Fruit fly (Drosophila melanogaster) whole organism, embryonic: ENCODE measurements around the gene blp.

Source experiments
- Aef1 ChIP-seq: fragments of 200-800 bp; sonication (Bioruptor generic); IDR thresholded peaks from 3 replicates; pipeline ENCODE4 v1.3.6; 2022; ENCODE audit warnings: missing biosample characterization, missing genetic modification characterization
- CG10147 ChIP-seq: fragments of 200-800 bp; sonication (Bioruptor generic); optimal IDR thresholded peaks from 2 replicates; lab custom pipeline; 2019; ENCODE audit warnings: missing biosample characterization, mild to moderate bottlenecking, missing genetic modification characterization, moderate library complexity
- CG10209 ChIP-seq: fragments of 200-800 bp; sonication (Bioruptor generic); optimal IDR thresholded peaks from 3 replicates; lab custom pipeline; 2017; ENCODE audit warnings: missing biosample characterization, mild to moderate bottlenecking, missing genetic modification characterization, missing genetic modification reagents
- CG10959 ChIP-seq: fragments of 200-800 bp; sonication (Bioruptor generic); IDR thresholded peaks from 2 replicates; pipeline ENCODE4 v1.3.6; 2022; ENCODE audit warnings: missing biosample characterization, missing genetic modification characterization
- CG11093 ChIP-seq: fragments of 200-800 bp; sonication (Bioruptor generic); IDR thresholded peaks from 3 replicates; pipeline ENCODE4 v1.3.6; 2022; ENCODE audit warnings: missing biosample characterization, missing genetic modification characterization
- CG12659 ChIP-seq: fragments of 200-800 bp; sonication (Bioruptor generic); optimal IDR thresholded peaks from 3 replicates; lab custom pipeline; 2017; ENCODE audit warnings: mild to moderate bottlenecking, missing biosample characterization, missing genetic modification reagents, missing genetic modification characterization
- CG14441 ChIP-seq: fragments of 200-800 bp; sonication (Bioruptor generic); IDR thresholded peaks from 2 replicates; pipeline ENCODE4 v1.3.6; 2022; ENCODE audit warnings: missing biosample characterization, missing genetic modification characterization
- CG17361 ChIP-seq: fragments of 200-800 bp; sonication (Bioruptor generic); IDR thresholded peaks from 3 replicates; pipeline ENCODE4 v1.3.6; 2022; ENCODE audit warnings: missing biosample characterization, missing genetic modification characterization
- CG31224 ChIP-seq: fragments of 200-800 bp; sonication (Bioruptor generic); IDR thresholded peaks from 2 replicates; pipeline ENCODE4 v1.3.6; 2022; ENCODE audit warnings: missing biosample characterization, missing genetic modification characterization
- CG8089 ChIP-seq: fragments of 200-800 bp; sonication (Bioruptor generic); optimal IDR thresholded peaks from 3 replicates; lab custom pipeline; 2016; ENCODE audit warnings: missing biosample characterization, missing genetic modification characterization
- CG8290 ChIP-seq, 3 experiments: fragments of 200-800 bp; sonication (Bioruptor generic); optimal IDR thresholded peaks; 2 replicates each; lab custom pipeline; 2016 to 2019; ENCODE audit warnings: missing biosample characterization in 3 of 3, missing genetic modification characterization in 3 of 3, mild to moderate bottlenecking in 2 of 3, moderate library complexity in 1 of 3
- CG8765 ChIP-seq: fragments of 200-800 bp; sonication (Bioruptor generic); IDR thresholded peaks from 2 replicates; pipeline ENCODE4 v1.3.6; 2022; ENCODE audit warnings: missing biosample characterization, missing genetic modification characterization
- CkIIα-i1 ChIP-seq: fragments of 200-800 bp; sonication (Bioruptor generic); IDR thresholded peaks from 2 replicates; pipeline ENCODE4 v1.3.6; 2022; ENCODE audit warnings: missing biosample characterization, missing genetic modification characterization
- Dbx ChIP-seq: fragments of 200-800 bp; sonication (Bioruptor generic); IDR thresholded peaks from 3 replicates; pipeline ENCODE4 v1.3.6; 2022; ENCODE audit warnings: missing biosample characterization, missing genetic modification characterization
- E2f1 ChIP-seq: fragments of 200-800 bp; sonication (Bioruptor generic); IDR thresholded peaks from 2 replicates; pipeline ENCODE4 v1.3.6; 2022; ENCODE audit warnings: missing biosample characterization, missing genetic modification characterization
- E2f2 ChIP-seq: fragments of 200-800 bp; sonication (Bioruptor generic); IDR thresholded peaks from 2 replicates; pipeline ENCODE4 v1.3.6; 2022; ENCODE audit warnings: missing biosample characterization, missing genetic modification characterization
- Fer2 ChIP-seq: fragments of 200-800 bp; sonication (Bioruptor generic); optimal IDR thresholded peaks from 2 replicates; lab custom pipeline; 2018; ENCODE audit warnings: missing biosample characterization, mild to moderate bottlenecking, missing genetic modification characterization, moderate library complexity
- GATAe ChIP-seq: fragments of 200-800 bp; sonication (Bioruptor generic); conservative IDR thresholded peaks from 2 replicates; pipeline ENCODE4 v1.3.6; 2022; ENCODE audit warnings: missing biosample characterization, missing genetic modification characterization
- MESR4 ChIP-seq: fragments of 200-800 bp; sonication (Bioruptor generic); optimal IDR thresholded peaks from 2 replicates; lab custom pipeline; 2018; ENCODE audit warnings: missing biosample characterization, mild to moderate bottlenecking, missing genetic modification characterization, moderate library complexity
- Oli ChIP-seq: fragments of 200-800 bp; sonication (Bioruptor generic); optimal IDR thresholded peaks from 2 replicates; lab custom pipeline; 2018; ENCODE audit warnings: missing biosample characterization, mild to moderate bottlenecking, missing genetic modification characterization, moderate library complexity
- Xbp1 ChIP-seq: fragments of 200-800 bp; sonication (Bioruptor generic); optimal IDR thresholded peaks from 3 replicates; lab custom pipeline; 2016; ENCODE audit warnings: missing biosample characterization, mild to moderate bottlenecking, missing genetic modification characterization
- bigmax ChIP-seq: fragments of 200-800 bp; sonication (Bioruptor generic); optimal IDR thresholded peaks from 2 replicates; lab custom pipeline; 2018; ENCODE audit warnings: missing biosample characterization, mild to moderate bottlenecking, missing genetic modification characterization
- cato ChIP-seq: fragments of 200-800 bp; sonication (Bioruptor generic); optimal IDR thresholded peaks from 2 replicates; lab custom pipeline; 2016; ENCODE audit warnings: missing biosample characterization, missing genetic modification characterization, borderline replicate concordance
- chif ChIP-seq, 2 experiments: fragments of 200-800 bp; sonication (Bioruptor generic); optimal IDR thresholded peaks; 3 replicates each; lab custom pipeline; 2016; ENCODE audit warnings: missing biosample characterization in 2 of 2, missing genetic modification characterization in 2 of 2
- ci ChIP-seq: fragments of 200-800 bp; sonication (Bioruptor generic); IDR thresholded peaks from 3 replicates; pipeline ENCODE4 v1.3.6; 2022; ENCODE audit warnings: missing biosample characterization, missing genetic modification characterization
- dan ChIP-seq: fragments of 200-800 bp; sonication (Bioruptor generic); IDR thresholded peaks from 2 replicates; pipeline ENCODE4 v1.3.6; 2022; ENCODE audit warnings: missing biosample characterization, missing genetic modification characterization
- dimm ChIP-seq: fragments of 200-800 bp; sonication (Bioruptor generic); IDR thresholded peaks from 2 replicates; pipeline ENCODE4 v1.3.6; 2022; ENCODE audit warnings: missing biosample characterization, missing genetic modification characterization
- dmrt99B ChIP-seq: fragments of 200-800 bp; sonication (Bioruptor generic); optimal IDR thresholded peaks from 2 replicates; lab custom pipeline; 2018; ENCODE audit warnings: missing biosample characterization, mild to moderate bottlenecking, missing genetic modification characterization, moderate library complexity
- dpn ChIP-seq, 2 experiments: fragments of 200-800 bp; sonication (Bioruptor generic); optimal IDR thresholded peaks; 3 replicates each; lab custom pipeline; 2016; ENCODE audit warnings: missing biosample characterization in 2 of 2, missing genetic modification characterization in 2 of 2
- esg ChIP-seq: fragments of 200-800 bp; sonication (Bioruptor generic); conservative IDR thresholded peaks from 2 replicates; pipeline ENCODE4 v1.3.6; 2022; ENCODE audit warnings: missing biosample characterization, missing genetic modification characterization
- ewg ChIP-seq: fragments of 200-800 bp; sonication (Bioruptor generic); optimal IDR thresholded peaks from 3 replicates; lab custom pipeline; 2017; ENCODE audit warnings: mild to moderate bottlenecking, missing biosample characterization, missing genetic modification reagents, missing genetic modification characterization
- fru ChIP-seq: fragments of >200 bp; optimal IDR thresholded peaks from 2 replicates; lab custom pipeline; 2017
- gce ChIP-seq: fragments of 200-800 bp; sonication (Bioruptor generic); IDR thresholded peaks from 3 replicates; pipeline ENCODE4 v1.3.6; 2022; ENCODE audit warnings: missing biosample characterization, missing genetic modification characterization
- hb ChIP-seq: fragments of 200-800 bp; sonication (Bioruptor generic); IDR thresholded peaks from 3 replicates; pipeline ENCODE4 v1.3.6; 2022; ENCODE audit warnings: missing biosample characterization, missing genetic modification characterization; ENCODE audit not compliant: partially characterized antibody
- hbn ChIP-seq: fragments of 200-800 bp; sonication (Bioruptor generic); IDR thresholded peaks from 2 replicates; pipeline ENCODE4 v1.3.6; 2022; ENCODE audit warnings: missing biosample characterization, missing genetic modification characterization; ENCODE audit not compliant: partially characterized antibody
- kay ChIP-seq: fragments of 200-800 bp; sonication (Bioruptor generic); optimal IDR thresholded peaks from 2 replicates; lab custom pipeline; 2016; ENCODE audit warnings: missing biosample characterization, missing genetic modification characterization
- lov ChIP-seq, 2 experiments: fragments of 200-800 bp in 1 of 2; fragments of >200 bp in 1 of 2; sonication (Bioruptor generic) in 1 of 2; IDR thresholded peaks in 1 of 2; optimal IDR thresholded peaks in 1 of 2; 2 replicates in 1 of 2; 3 replicates in 1 of 2; pipeline versions ENCODE4 v1.3.6 to Lab custom; 2017 to 2022; ENCODE audit warnings: missing biosample characterization in 1 of 2, missing genetic modification characterization in 1 of 2
- mam ChIP-seq: fragments of 200-800 bp; sonication (Bioruptor generic); optimal IDR thresholded peaks from 3 replicates; lab custom pipeline; 2016; ENCODE audit warnings: missing biosample characterization, missing genetic modification characterization
- nerfin-1 ChIP-seq: fragments of 200-800 bp; sonication (Bioruptor generic); optimal IDR thresholded peaks from 3 replicates; lab custom pipeline; 2019; ENCODE audit warnings: missing biosample characterization, mild to moderate bottlenecking, missing genetic modification characterization, moderate library complexity
- org-1 ChIP-seq: fragments of 200-800 bp; sonication (Bioruptor generic); optimal IDR thresholded peaks from 2 replicates; lab custom pipeline; 2017; ENCODE audit warnings: missing biosample characterization, missing genetic modification characterization
- pan ChIP-seq, 4 experiments: fragments of >200 bp in 3 of 4; fragments of 200-800 bp in 1 of 4; sonication (Bioruptor generic) in 1 of 4; optimal IDR thresholded peaks in 3 of 4; IDR thresholded peaks in 1 of 4; 2 replicates each; pipeline versions ENCODE4 v1.3.6 to Lab custom; 2017 to 2022; ENCODE audit warnings: missing biosample characterization in 2 of 4, missing genetic modification characterization in 2 of 4, mixed read lengths in 1 of 4
- pho ChIP-seq: fragments of 200-800 bp; sonication (Bioruptor generic); optimal IDR thresholded peaks from 2 replicates; lab custom pipeline; 2016; ENCODE audit warnings: missing biosample characterization, missing genetic modification characterization
- ro ChIP-seq: fragments of 200-800 bp; sonication (Bioruptor generic); IDR thresholded peaks from 2 replicates; pipeline ENCODE4 v1.3.6; 2022; ENCODE audit warnings: missing biosample characterization, missing genetic modification characterization
- sd ChIP-seq: fragments of 200-800 bp; sonication (Bioruptor generic); optimal IDR thresholded peaks from 3 replicates; lab custom pipeline; 2018; ENCODE audit warnings: missing biosample characterization, mild to moderate bottlenecking, missing genetic modification characterization, moderate library complexity
- tin ChIP-seq: fragments of 200-800 bp; sonication (Bioruptor generic); optimal IDR thresholded peaks from 3 replicates; lab custom pipeline; 2016; ENCODE audit warnings: missing biosample characterization, missing genetic modification characterization
- trem ChIP-seq: fragments of 200-800 bp; optimal IDR thresholded peaks from 3 replicates; lab custom pipeline; 2019; ENCODE audit warnings: missing biosample characterization, mild to moderate bottlenecking, missing genetic modification characterization, moderate library complexity
- twi ChIP-seq: fragments of 200-800 bp; optimal IDR thresholded peaks from 2 replicates; lab custom pipeline; 2019; ENCODE audit warnings: missing biosample characterization, mild to moderate bottlenecking, missing genetic modification characterization, moderate library complexity
- vfl ChIP-seq: fragments of 200-800 bp; sonication (Bioruptor generic); optimal IDR thresholded peaks from 2 replicates; lab custom pipeline; 2016; ENCODE audit warnings: missing biosample characterization, missing genetic modification characterization
- wdn ChIP-seq: fragments of 200-800 bp; sonication (Bioruptor generic); IDR thresholded peaks from 2 replicates; pipeline ENCODE4 v1.3.6; 2022; ENCODE audit warnings: missing biosample characterization, missing genetic modification characterization
- zf30C ChIP-seq: fragments of 200-800 bp; sonication (Bioruptor generic); optimal IDR thresholded peaks from 3 replicates; lab custom pipeline; 2018; ENCODE audit warnings: missing biosample characterization, mild to moderate bottlenecking, missing genetic modification characterization

blp gene

DNA sequence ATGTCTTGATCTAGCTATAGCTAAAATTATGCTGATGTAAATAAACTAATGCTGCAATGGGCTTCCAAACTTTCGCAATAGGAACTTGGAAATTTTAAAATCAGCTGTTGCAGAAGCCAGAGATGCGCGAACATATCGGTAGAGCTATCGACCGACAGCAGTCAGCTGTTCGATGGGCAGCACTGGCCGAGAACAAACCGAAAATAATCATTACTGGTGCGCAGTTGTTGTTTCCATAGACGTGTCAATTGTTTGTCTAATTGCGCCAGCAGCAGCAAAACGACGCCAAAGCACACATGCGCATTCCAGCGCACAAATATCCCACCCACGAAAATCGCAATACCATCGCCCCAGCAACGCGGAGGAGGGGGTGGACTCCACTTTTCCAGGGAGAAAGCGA is 1.3 kb downstream of the blp start, which contains the start of gene Sap47 (continued):
- peak; percentile 97 for TF ChIP-seq ewg (GFP tag; lab: Kevin White, UChicago)
- no peak for TF ChIP-seq gce (GFP tag; lab: Robert Waterston, UW)
- peak in 1 of 2 experiments; percentile 1 for TF ChIP-seq dpn (GFP tag; optimal IDR thresholded peaks at IDR 0.05; lab: Kevin White, UChicago)
- no peak for TF ChIP-seq CG31224
- TF ChIP-seq bigmax (GFP tag; lab: Kevin White, UChicago): no peak
- TF ChIP-seq dan (GFP tag; lab: Robert Waterston, UW): no peak
- TF ChIP-seq ro: no peak
- no peak for TF ChIP-seq CG14441 (GFP tag; lab: Robert Waterston, UW)
- TF ChIP-seq CkIIα-i1: no peak
- TF ChIP-seq fru: no peak
- no peak for TF ChIP-seq mam
- peak; percentile 83 for TF ChIP-seq hbn (GFP tag; lab: Robert Waterston, UW)
- peak; percentile 74 for TF ChIP-seq sd (tag; lab: Kevin White, UChicago)
- TF ChIP-seq CG8089: no peak
- TF ChIP-seq trem (tag; lab: Kevin White, UChicago): peak; percentile 20
- peak; percentile 49 for TF ChIP-seq CG12659 (GFP tag; lab: Kevin White, UChicago)
- no peak for TF ChIP-seq org-1 (GFP tag; lab: Kevin White, UChicago)
- TF ChIP-seq kay: no peak
- no peak for TF ChIP-seq chif (GFP tag; optimal IDR thresholded peaks at IDR 0.05; lab: Kevin White, UChicago)
- TF ChIP-seq esg (GFP tag; lab: Robert Waterston, UW): no peak
- peak; percentile 37; the same call in 1 of the 3 replicates for TF ChIP-seq Aef1
- no peak for TF ChIP-seq CG17361 (GFP tag; lab: Robert Waterston, UW)
- TF ChIP-seq CG11093: no peak
- TF ChIP-seq Fer2 (tag; lab: Kevin White, UChicago): no peak
- TF ChIP-seq Oli (tag; lab: Kevin White, UChicago): no peak
- peak; percentile 66 for TF ChIP-seq MESR4
- TF ChIP-seq E2f1 (GFP tag; lab: Robert Waterston, UW): no peak
- no peak for TF ChIP-seq zf30C (GFP tag; lab: Kevin White, UChicago)
- no peak for TF ChIP-seq tin (GFP tag; lab: Kevin White, UChicago)
- peak; percentile 58; the same call in 1 of the 3 replicates for TF ChIP-seq Dbx (GFP tag; lab: Robert Waterston, UW)
- no peak for TF ChIP-seq pan (optimal IDR thresholded peaks at IDR 0.05; lab: Kevin White, UChicago)
- TF ChIP-seq pan (GFP tag; optimal IDR thresholded peaks at IDR 0.05 in 1 of 2, IDR thresholded peaks at IDR 0.05 in 1 of 2): no peak
- no peak for TF ChIP-seq GATAe (GFP tag; lab: Robert Waterston, UW)
- no peak for TF ChIP-seq CG10209 (GFP tag; lab: Kevin White, UChicago)
- TF ChIP-seq Xbp1 (GFP tag; lab: Kevin White, UChicago): no peak
- peak; percentile 18 for TF ChIP-seq CG10147 (GFP tag; lab: Kevin White, UChicago)
- TF ChIP-seq CG8290 (GFP tag; optimal IDR thresholded peaks at IDR 0.05; lab: Kevin White, UChicago): no peak
- TF ChIP-seq CG8290 (tag; optimal IDR thresholded peaks at IDR 0.05; lab: Kevin White, UChicago): peak in 1 of 2 experiments; percentile 67
- no peak for TF ChIP-seq CG10959
- TF ChIP-seq E2f2 (GFP tag; lab: Robert Waterston, UW): peak; percentile 71
- TF ChIP-seq hb (GFP tag; lab: Robert Waterston, UW): peak; percentile 65; the same call in 2 of the 3 replicates
- TF ChIP-seq wdn (GFP tag; lab: Robert Waterston, UW): no peak
- no peak for TF ChIP-seq CG8765 (GFP tag; lab: Robert Waterston, UW)
- no peak for TF ChIP-seq dimm (GFP tag; lab: Robert Waterston, UW)
- TF ChIP-seq ci (GFP tag; lab: Robert Waterston, UW): no peak; the same call in 2 of the 3 replicates
- no peak for TF ChIP-seq vfl (GFP tag; lab: Kevin White, UChicago)
- TF ChIP-seq cato (GFP tag; lab: Kevin White, UChicago): no peak
- no peak for TF ChIP-seq dmrt99B (tag; lab: Kevin White, UChicago)
- TF ChIP-seq lov (optimal IDR thresholded peaks at IDR 0.05; lab: Kevin White, UChicago): no peak
- no peak for TF ChIP-seq lov (GFP tag; IDR thresholded peaks at IDR 0.05; lab: Robert Waterston, UW)
- no peak for TF ChIP-seq pho (GFP tag; lab: Kevin White, UChicago)
- peak; percentile 2 for TF ChIP-seq twi (tag; lab: Kevin White, UChicago)
- peak; percentile 87 for TF ChIP-seq nerfin-1 (tag; lab: Kevin White, UChicago)
